Fruit fly (Drosophila melanogaster) S2 (cell line): ENCODE results near the gene CG14402.

Source experiments
- CG8478 ChIP-seq: fragments of >200 bp; optimal IDR thresholded peaks from 2 replicates; lab custom pipeline; 2018
- CTCF ChIP-seq, 2 experiments: fragments of >200 bp; optimal IDR thresholded peaks; 2 replicates each; lab custom pipeline; 2018

CG14402 gene

dm6 chr2L:20829755-20830396 lies 19.2 kb upstream of the CG14402 start:
- TF ChIP-seq CTCF (optimal IDR thresholded peaks at IDR 0.05; lab: Kevin White, UChicago) (no peak), CG8478 (lab: Kevin White, UChicago) (no peak)

DNA sequence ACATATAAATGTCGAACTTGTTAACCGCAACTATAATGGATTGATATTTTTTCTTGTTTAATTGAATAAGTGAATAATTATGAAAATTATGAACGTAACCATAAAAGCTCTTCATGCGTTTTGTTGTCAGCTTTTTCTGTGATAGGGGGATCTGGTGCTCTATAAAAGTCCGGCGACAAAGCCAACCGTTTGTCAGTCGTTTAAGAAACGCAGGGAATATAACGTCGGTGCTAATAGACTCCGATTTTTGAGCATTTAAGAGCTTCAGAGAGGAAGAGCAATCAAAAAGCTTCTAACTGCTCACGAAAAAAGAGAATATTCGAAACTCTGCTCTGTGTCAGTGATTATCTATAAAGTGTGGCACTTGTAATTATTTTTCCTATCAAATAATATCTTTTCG lies 18.0 kb upstream of the CG14402 start, which contains the start of gene CG31674:
CG31674 (plus strand) TSS at position 203 of the 400 bp plus-strand sequence.
- TF ChIP-seq CG8478 (lab: Kevin White, UChicago) (no peak), CTCF (optimal IDR thresholded peaks at IDR 0.05; lab: Kevin White, UChicago) (no peak)

dm6 chr2L:20835501-20835900 lies 13.6 kb upstream of the CG14402 start, which contains the start of gene Oseg5:
Gene Oseg5, minus strand, starts transcription at chr2L:20835840.
- TF ChIP-seq CTCF (optimal IDR thresholded peaks at IDR 0.05; lab: Kevin White, UChicago), result peak; percentile 19 to 56
- no peak for TF ChIP-seq CG8478 (lab: Kevin White, UChicago)

DNA sequence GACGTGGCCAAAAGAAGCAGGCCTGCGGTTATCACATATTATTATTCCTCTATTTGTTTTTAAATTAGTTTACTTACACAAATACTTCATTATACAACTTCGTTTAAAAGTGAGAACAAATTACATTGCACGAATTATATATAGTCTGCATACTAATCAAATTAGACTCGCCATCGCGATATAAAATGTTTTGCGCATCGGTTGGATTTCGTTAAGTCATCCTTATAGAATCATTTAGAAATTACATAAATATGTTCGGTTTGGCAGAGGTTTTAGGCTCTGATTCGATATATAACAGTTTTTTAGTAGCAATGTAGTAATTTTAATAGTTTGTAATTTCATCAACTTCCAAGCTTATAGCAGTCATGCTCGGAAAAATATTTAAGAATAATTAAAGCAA lies 11.2 kb upstream of the CG14402 start, which contains the start of gene Spn38F:
Spn38F (minus strand) TSS at position 101 of the 400 bp plus-strand sequence.
- TF ChIP-seq CG8478 (lab: Kevin White, UChicago) (no peak), CTCF (optimal IDR thresholded peaks at IDR 0.05; lab: Kevin White, UChicago) (no peak)

DNA sequence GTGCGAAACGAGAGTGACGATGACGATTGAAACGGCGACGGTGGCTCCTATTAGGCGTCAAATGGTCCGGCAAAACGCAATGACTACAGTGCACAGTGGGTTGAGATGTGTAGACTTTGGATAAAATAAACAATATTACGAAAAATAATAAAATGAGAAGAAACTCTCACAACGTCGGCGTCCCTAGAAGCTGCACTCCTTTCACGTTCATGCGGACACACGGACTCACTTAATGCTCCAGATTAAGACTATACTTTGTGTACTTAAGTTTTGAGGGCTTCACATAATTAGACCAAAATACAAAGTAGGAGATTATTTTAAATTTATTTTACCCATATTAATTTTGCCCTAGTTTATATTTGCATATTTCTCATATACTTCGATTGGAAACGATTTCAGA lies 9.1 kb upstream of the CG14402 start:
- TF ChIP-seq CTCF (optimal IDR thresholded peaks at IDR 0.05; lab: Kevin White, UChicago), result no peak
- no peak for TF ChIP-seq CG8478 (lab: Kevin White, UChicago)

dm6 chr2L:20840462-20841038 lies 8.6 kb upstream of the CG14402 start, which contains the start of gene CG31676:
Gene CG31676, plus strand, starts transcription at chr2L:20840750.
- TF ChIP-seq CTCF (optimal IDR thresholded peaks at IDR 0.05; lab: Kevin White, UChicago) (no peak), CG8478 (lab: Kevin White, UChicago) (no peak)

DNA sequence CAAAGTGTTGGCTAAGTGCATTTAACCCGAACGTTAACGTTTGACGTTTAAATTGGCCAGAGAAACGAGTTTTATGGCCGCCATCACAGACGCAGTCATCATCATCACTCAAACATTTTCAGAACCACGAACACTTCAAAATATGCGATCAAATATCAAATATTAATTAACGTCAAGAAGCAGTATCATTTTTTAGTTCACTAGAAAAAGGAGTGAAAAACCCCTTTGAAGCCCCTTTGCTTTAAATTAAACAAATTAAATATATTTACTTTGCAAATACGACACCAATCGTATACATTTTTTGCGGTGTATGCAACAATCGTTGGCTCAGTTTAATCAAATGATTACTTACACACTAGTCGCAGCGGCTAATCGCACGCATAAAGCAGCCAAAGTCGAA lies 4.7 kb upstream of the CG14402 start:
- no peak for TF ChIP-seq CG8478 (lab: Kevin White, UChicago)
- no peak for TF ChIP-seq CTCF (optimal IDR thresholded peaks at IDR 0.05; lab: Kevin White, UChicago)

- TF ChIP-seq CTCF (optimal IDR thresholded peaks at IDR 0.05; lab: Kevin White, UChicago), result peak in 1 of 2 experiments; percentile 54
- no peak for TF ChIP-seq CG8478 (lab: Kevin White, UChicago)
Measured at dm6 chr2L:20851592-20851991, 2.5 kb downstream of the CG14402 start.

DNA sequence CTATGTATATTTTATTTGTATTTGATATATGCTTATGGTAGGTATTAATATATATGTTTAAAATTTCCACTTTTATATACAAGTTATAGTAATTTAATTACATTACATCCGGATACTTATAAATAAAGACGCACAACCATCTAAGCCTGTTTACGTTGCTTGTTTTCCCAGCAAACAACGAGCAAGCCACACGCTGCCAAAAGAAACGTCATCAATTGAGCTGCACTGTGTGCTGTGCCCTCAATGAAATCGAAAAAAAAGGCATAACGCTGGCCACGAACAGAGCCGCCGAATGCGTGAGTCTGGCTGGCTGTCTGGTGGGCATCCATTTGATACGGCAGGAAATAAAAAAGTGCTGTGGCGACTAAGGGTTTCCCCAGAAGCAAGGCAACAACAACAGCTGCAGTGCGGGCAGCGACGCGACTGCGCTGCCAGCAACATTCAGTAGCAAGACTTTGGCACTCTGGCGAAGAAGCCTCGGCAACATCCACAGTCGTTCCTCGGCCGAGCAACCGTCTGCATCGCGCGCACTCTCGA lies 3.1 kb downstream of the CG14402 start, which contains the start of gene twit:
twit (plus strand) TSS at position 487 of the 537 bp plus-strand sequence.
- TF ChIP-seq CTCF (optimal IDR thresholded peaks at IDR 0.05; lab: Kevin White, UChicago) (no peak), CG8478 (lab: Kevin White, UChicago) (no peak)

DNA sequence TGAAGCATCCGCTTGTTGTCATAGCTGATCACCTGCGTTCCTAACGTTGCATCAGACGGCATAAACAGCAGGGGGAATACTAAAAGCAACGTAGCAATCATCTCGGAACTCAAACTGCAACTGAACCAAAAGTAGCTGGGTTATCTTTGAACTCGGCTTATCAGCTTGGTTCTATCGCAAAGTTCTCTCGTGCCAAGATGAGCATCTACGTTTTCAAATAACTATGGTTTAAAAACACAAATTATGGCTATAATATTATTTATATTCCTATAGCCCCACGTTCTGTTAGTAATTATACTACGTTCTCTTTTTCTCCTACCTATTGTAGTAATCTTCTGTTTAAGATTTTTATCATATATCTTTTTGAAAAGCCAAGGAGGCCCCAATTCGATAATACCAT lies 8.7 kb downstream of the CG14402 start, which contains the start of gene CG14400:
CG14400 (minus strand) TSS at position 101 of the 400 bp plus-strand sequence.
- TF ChIP-seq CG8478 (lab: Kevin White, UChicago), result no peak
- no peak for TF ChIP-seq CTCF (optimal IDR thresholded peaks at IDR 0.05; lab: Kevin White, UChicago)

DNA sequence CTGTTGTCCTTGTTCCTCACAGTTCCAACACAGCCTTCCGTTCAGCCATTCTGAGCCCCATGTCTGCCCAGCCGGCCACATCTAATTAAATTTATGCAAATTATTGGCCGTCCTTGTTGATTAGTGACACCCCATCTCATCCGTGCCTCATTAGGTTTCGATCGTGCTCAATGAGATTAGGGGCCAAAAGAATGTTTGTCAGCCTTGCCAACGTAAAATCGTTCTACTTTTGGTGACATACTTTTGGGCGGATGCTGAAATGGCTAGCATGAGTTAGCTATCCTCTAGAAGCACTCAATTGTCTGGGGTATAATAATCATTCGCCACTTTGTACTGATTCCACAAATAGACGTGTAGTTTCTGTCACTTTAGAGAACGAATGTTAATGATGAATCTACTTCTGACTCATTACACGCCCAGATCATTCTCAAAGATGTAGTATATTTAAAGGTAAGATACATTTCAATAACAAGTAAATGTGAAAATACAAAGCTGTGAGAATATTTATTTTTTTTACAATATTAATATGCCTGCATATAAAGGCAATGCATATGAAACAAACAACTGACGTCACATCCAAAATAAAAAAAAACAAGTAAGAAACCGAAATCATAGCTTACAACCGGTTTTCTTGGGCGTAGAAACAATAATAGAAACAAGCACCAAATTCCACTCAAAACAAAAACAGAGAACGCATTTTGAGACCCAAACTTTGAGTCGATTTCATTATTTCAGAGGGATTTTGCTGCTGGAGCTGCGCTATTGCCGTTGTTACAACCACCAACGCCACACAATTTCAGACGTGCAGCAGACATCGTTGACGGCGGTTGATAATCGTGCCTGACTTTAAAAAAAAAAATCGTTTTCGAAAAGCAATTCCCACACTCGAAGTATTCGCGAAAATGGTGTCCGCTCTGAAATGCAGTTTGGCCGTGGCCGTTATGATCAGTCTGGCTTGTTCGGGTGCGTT lies 9.6 kb downstream of the CG14402 start, which contains the start of gene bero:
bero (plus strand) TSS at position 325 of the 970 bp plus-strand sequence.
- no peak for TF ChIP-seq CG8478 (lab: Kevin White, UChicago)
- TF ChIP-seq CTCF (optimal IDR thresholded peaks at IDR 0.05; lab: Kevin White, UChicago), result no peak

DNA sequence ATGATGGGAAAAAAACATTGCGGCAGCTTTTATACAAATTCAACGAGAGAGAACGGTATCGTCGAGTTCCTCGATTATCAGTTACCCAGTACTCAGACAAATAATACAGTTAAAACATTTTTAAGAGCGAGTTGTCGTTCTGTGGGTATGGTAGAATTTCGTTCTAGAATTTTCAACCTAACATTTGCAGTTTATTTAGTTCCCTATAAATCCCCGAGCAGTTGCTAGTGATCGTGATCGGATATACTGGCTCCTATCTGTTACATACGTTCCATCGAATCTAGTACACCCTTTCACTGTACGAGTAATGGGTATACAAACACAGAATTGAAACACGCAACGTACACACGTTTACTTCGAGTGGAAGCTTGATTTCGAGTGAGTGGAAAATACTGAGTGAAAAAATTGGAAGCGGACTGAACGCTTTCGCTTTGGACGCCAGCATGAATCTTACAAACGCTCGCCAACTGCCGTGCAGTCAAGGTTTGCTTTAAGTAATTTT lies 15.7 kb downstream of the CG14402 start, which contains the start of gene CG9338:
CG9338 (plus strand) TSS at position 452 of the 502 bp plus-strand sequence.
- TF ChIP-seq CTCF (optimal IDR thresholded peaks at IDR 0.05; lab: Kevin White, UChicago), result no peak
- no peak for TF ChIP-seq CG8478 (lab: Kevin White, UChicago)

dm6 chr2L:20867381-20867780 lies 18.3 kb downstream of the CG14402 start, which contains the start of gene CG31675:
Gene CG31675, plus strand, starts transcription at chr2L:20867755.
- no peak for TF ChIP-seq CTCF (optimal IDR thresholded peaks at IDR 0.05; lab: Kevin White, UChicago)
- no peak for TF ChIP-seq CG8478 (lab: Kevin White, UChicago)
